Worm (Caenorhabditis elegans): ENCODE data around the gene srj-53.

DNA sequence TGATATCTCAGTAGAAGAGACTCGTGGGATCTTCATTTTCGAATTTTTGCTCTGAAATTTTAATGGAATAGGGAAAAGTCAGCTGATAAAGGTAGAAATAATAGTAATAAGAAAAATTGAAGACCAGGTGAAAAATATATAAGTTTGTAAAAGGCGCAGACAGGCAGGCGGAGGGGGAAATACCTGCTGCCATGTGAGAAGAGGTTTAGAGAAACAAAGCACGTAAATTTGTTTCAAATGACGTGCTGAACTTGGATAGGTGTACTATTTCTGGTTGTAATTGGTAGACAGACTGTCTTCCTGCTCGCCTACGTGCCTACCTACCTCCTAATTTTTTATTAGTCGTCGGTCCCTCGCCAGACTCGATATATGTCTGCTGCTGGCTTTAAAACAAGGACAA is 27.1 kb downstream of the srj-53 start, which contains the start of gene nhr-180:
- TF ChIP-seq aly-2 (tag; optimal IDR thresholded peaks at IDR 0.05) (no peak), ama-1 (optimal IDR thresholded peaks at IDR 0.05) (no peak), F13H6.1 (tag; optimal IDR thresholded peaks at IDR 0.05) (no peak), nhr-77 (tag; optimal IDR thresholded peaks at IDR 0.05) (no peak), ceh-16 (tag; optimal IDR thresholded peaks at IDR 0.05) (no peak), R02D3.7 (tag; optimal IDR thresholded peaks at IDR 0.05) (no peak), snpc-4 (tag; optimal IDR thresholded peaks at IDR 0.05) (no peak), nhr-11 (tag; optimal IDR thresholded peaks at IDR 0.05) (no peak), nhr-237 (tag; optimal IDR thresholded peaks at IDR 0.05) (no peak), unc-39 (tag; optimal IDR thresholded peaks at IDR 0.05) (no peak)

Data from whole organism, L2 larva.